Fruit fly (Drosophila melanogaster) whole organism, embryonic: ENCODE results near the gene Bub1.

ENCODE experiments used
- CG10147 ChIP-seq: fragments of 200-800 bp; sonication (Bioruptor generic); optimal IDR thresholded peaks from 2 replicates; lab custom pipeline; 2019; ENCODE audit warnings: missing biosample characterization, mild to moderate bottlenecking, missing genetic modification characterization, moderate library complexity
- CG10267 ChIP-seq: fragments of 200-800 bp; sonication (Bioruptor generic); optimal IDR thresholded peaks from 2 replicates; lab custom pipeline; 2018; ENCODE audit warnings: missing biosample characterization, mild to moderate bottlenecking, missing genetic modification characterization, moderate library complexity
- CG12769 ChIP-seq: fragments of 200-800 bp; sonication (Bioruptor generic); optimal IDR thresholded peaks from 2 replicates; lab custom pipeline; 2019; ENCODE audit warnings: missing biosample characterization, mild to moderate bottlenecking, missing genetic modification characterization, moderate library complexity
- CG13775 ChIP-seq: fragments of 200-800 bp; sonication (Bioruptor generic); optimal IDR thresholded peaks from 3 replicates; lab custom pipeline; 2017; ENCODE audit warnings: missing biosample characterization, mild to moderate bottlenecking, missing genetic modification characterization
- CG15073 ChIP-seq: fragments of 200-800 bp; sonication (Bioruptor generic); optimal IDR thresholded peaks from 2 replicates; lab custom pipeline; 2016; ENCODE audit warnings: missing biosample characterization, missing genetic modification characterization
- CG1602 ChIP-seq: fragments of 200-800 bp; sonication (Bioruptor generic); optimal IDR thresholded peaks from 3 replicates; lab custom pipeline; 2016; ENCODE audit warnings: missing biosample characterization, missing genetic modification characterization
- CG16779 ChIP-seq: fragments of 200-800 bp; sonication (Bioruptor generic); IDR thresholded peaks from 2 replicates; pipeline ENCODE4 v1.3.6; 2022; ENCODE audit warnings: missing biosample characterization, missing genetic modification characterization
- CG16813 ChIP-seq: fragments of 200-800 bp; sonication (Bioruptor generic); IDR thresholded peaks from 3 replicates; pipeline ENCODE4 v1.3.6; 2022; ENCODE audit warnings: missing biosample characterization, missing genetic modification characterization; ENCODE audit not compliant: partially characterized antibody
- CG2116 ChIP-seq: fragments of 200-800 bp; sonication (Bioruptor generic); optimal IDR thresholded peaks from 3 replicates; lab custom pipeline; 2018; ENCODE audit warnings: missing biosample characterization, mild to moderate bottlenecking, missing genetic modification characterization
- CG2199 ChIP-seq: fragments of 200-800 bp; sonication (Bioruptor generic); IDR thresholded peaks from 3 replicates; pipeline ENCODE4 v1.3.6; 2022; ENCODE audit warnings: missing biosample characterization, missing genetic modification characterization
- CG3281 ChIP-seq: fragments of 200-800 bp; sonication (Bioruptor generic); optimal IDR thresholded peaks from 3 replicates; lab custom pipeline; 2017; ENCODE audit warnings: missing biosample characterization, mild to moderate bottlenecking, missing genetic modification characterization
- CG34422 ChIP-seq: fragments of 200-800 bp; sonication (Bioruptor generic); IDR thresholded peaks from 3 replicates; pipeline ENCODE4 v1.3.6; 2022; ENCODE audit warnings: missing biosample characterization, missing genetic modification characterization
- CG4617 ChIP-seq: fragments of 200-800 bp; sonication (Bioruptor generic); optimal IDR thresholded peaks from 3 replicates; lab custom pipeline; 2016; ENCODE audit warnings: missing biosample characterization, missing genetic modification characterization, borderline replicate concordance
- CG5245 ChIP-seq: fragments of 200-800 bp; sonication (Bioruptor generic); optimal IDR thresholded peaks from 3 replicates; lab custom pipeline; 2016; ENCODE audit warnings: missing biosample characterization, missing genetic modification characterization
- CG5953 ChIP-seq: fragments of 200-800 bp; sonication (Bioruptor generic); IDR thresholded peaks from 2 replicates; pipeline ENCODE4 v1.3.6; 2022; ENCODE audit warnings: missing biosample characterization, missing genetic modification characterization
- CG6813 ChIP-seq: fragments of 200-800 bp; sonication (Bioruptor generic); optimal IDR thresholded peaks from 2 replicates; lab custom pipeline; 2017; ENCODE audit warnings: missing biosample characterization, missing genetic modification characterization, mild to moderate bottlenecking, moderate library complexity, missing genetic modification reagents
- CG8359 ChIP-seq: fragments of 200-800 bp; sonication (Bioruptor generic); optimal IDR thresholded peaks from 2 replicates; lab custom pipeline; 2017; ENCODE audit warnings: missing biosample characterization, mild to moderate bottlenecking, missing genetic modification characterization, borderline replicate concordance
- CG8924 ChIP-seq: fragments of 200-800 bp; optimal IDR thresholded peaks from 3 replicates; lab custom pipeline; 2019; ENCODE audit warnings: missing biosample characterization, mild to moderate bottlenecking, missing genetic modification characterization, moderate library complexity
- Camta ChIP-seq: fragments of 200-800 bp; sonication (Bioruptor generic); optimal IDR thresholded peaks from 2 replicates; lab custom pipeline; 2016; ENCODE audit warnings: missing biosample characterization, missing genetic modification characterization
- D19B ChIP-seq: fragments of 200-800 bp; sonication (Bioruptor generic); optimal IDR thresholded peaks from 2 replicates; lab custom pipeline; 2017; ENCODE audit warnings: missing biosample characterization, mild to moderate bottlenecking, missing genetic modification characterization
- Dad ChIP-seq: fragments of 200-800 bp; sonication (Bioruptor generic); optimal IDR thresholded peaks from 3 replicates; lab custom pipeline; 2016; ENCODE audit warnings: missing biosample characterization, missing genetic modification characterization
- Dip3 ChIP-seq: fragments of 200-800 bp; sonication (Bioruptor generic); optimal IDR thresholded peaks from 3 replicates; lab custom pipeline; 2016; ENCODE audit warnings: missing biosample characterization, missing genetic modification characterization
- H2.0 ChIP-seq: fragments of 200-800 bp; sonication (Bioruptor generic); IDR thresholded peaks from 2 replicates; pipeline ENCODE4 v1.3.6; 2022; ENCODE audit warnings: missing biosample characterization, missing genetic modification characterization
- HLH54F ChIP-seq: fragments of 200-800 bp; sonication (Bioruptor generic); optimal IDR thresholded peaks from 3 replicates; lab custom pipeline; 2016; ENCODE audit warnings: missing biosample characterization, missing genetic modification characterization
- Max ChIP-seq: fragments of 200-800 bp; sonication (Bioruptor generic); optimal IDR thresholded peaks from 2 replicates; lab custom pipeline; 2016; ENCODE audit warnings: missing biosample characterization, mild to moderate bottlenecking, missing genetic modification characterization
- Meics ChIP-seq: fragments of 200-800 bp; sonication (Bioruptor generic); optimal IDR thresholded peaks from 2 replicates; lab custom pipeline; 2017; ENCODE audit warnings: missing biosample characterization, mild to moderate bottlenecking, missing genetic modification characterization
- Oaz ChIP-seq: fragments of 200-800 bp; sonication (Bioruptor generic); IDR thresholded peaks from 2 replicates; pipeline ENCODE4 v1.3.6; 2022; ENCODE audit warnings: missing biosample characterization, missing genetic modification characterization
- Rx ChIP-seq: fragments of 200-800 bp; sonication (Bioruptor generic); IDR thresholded peaks from 2 replicates; pipeline ENCODE4 v1.3.6; 2022; ENCODE audit warnings: missing biosample characterization, missing genetic modification characterization
- Tbp ChIP-seq: fragments of >200 bp; optimal IDR thresholded peaks from 2 replicates; lab custom pipeline; 2018; ENCODE audit warnings: missing biosample characterization, missing genetic modification characterization
- Vsx1 ChIP-seq: fragments of 200-800 bp; sonication (Bioruptor generic); optimal IDR thresholded peaks from 2 replicates; lab custom pipeline; 2017; ENCODE audit warnings: missing biosample characterization, mild to moderate bottlenecking, missing genetic modification characterization, missing genetic modification reagents
- bab2 ChIP-seq: fragments of 200-800 bp; sonication (Bioruptor generic); optimal IDR thresholded peaks from 2 replicates; lab custom pipeline; 2016; ENCODE audit warnings: missing biosample characterization, missing genetic modification characterization
- chn ChIP-seq: fragments of 200-800 bp; sonication (Bioruptor generic); optimal IDR thresholded peaks from 2 replicates; lab custom pipeline; 2016; ENCODE audit warnings: missing biosample characterization, missing genetic modification characterization
- croc ChIP-seq: fragments of 200-800 bp; sonication (Bioruptor generic); conservative IDR thresholded peaks from 3 replicates; pipeline ENCODE4 v1.3.6; 2022; ENCODE audit warnings: missing biosample characterization, missing genetic modification characterization
- crp ChIP-seq, 2 experiments: fragments of 200-800 bp; sonication (Bioruptor generic); optimal IDR thresholded peaks; 2 replicates in 1 of 2; 3 replicates in 1 of 2; lab custom pipeline; 2017; ENCODE audit warnings: missing biosample characterization in 2 of 2, missing genetic modification characterization in 2 of 2, mild to moderate bottlenecking in 1 of 2, moderate library complexity in 1 of 2
- da ChIP-seq: fragments of 200-800 bp; sonication (Bioruptor generic); optimal IDR thresholded peaks from 2 replicates; lab custom pipeline; 2016; ENCODE audit warnings: missing biosample characterization, missing genetic modification characterization
- eyg ChIP-seq: fragments of 200-800 bp; sonication (Bioruptor generic); optimal IDR thresholded peaks from 3 replicates; lab custom pipeline; 2016; ENCODE audit warnings: missing biosample characterization, missing genetic modification characterization
- fd96Cb ChIP-seq: fragments of 200-800 bp; sonication (Bioruptor generic); optimal IDR thresholded peaks from 2 replicates; lab custom pipeline; 2018; ENCODE audit warnings: missing biosample characterization, mild to moderate bottlenecking, missing genetic modification characterization, moderate library complexity
- inv ChIP-seq: fragments of 200-800 bp; sonication (Bioruptor generic); IDR thresholded peaks from 2 replicates; pipeline ENCODE4 v1.3.6; 2022; ENCODE audit warnings: missing biosample characterization, missing genetic modification characterization; ENCODE audit not compliant: partially characterized antibody
- lab ChIP-seq: fragments of 200-800 bp; sonication (Bioruptor generic); optimal IDR thresholded peaks from 3 replicates; lab custom pipeline; 2017; ENCODE audit warnings: missing biosample characterization, missing genetic modification characterization, mild to moderate bottlenecking, moderate library complexity, missing genetic modification reagents
- lbe ChIP-seq: fragments of 200-800 bp; sonication (Bioruptor generic); optimal IDR thresholded peaks from 2 replicates; lab custom pipeline; 2016; ENCODE audit warnings: missing biosample characterization, mild to moderate bottlenecking, missing genetic modification characterization
- mld ChIP-seq: fragments of 200-800 bp; sonication (Bioruptor generic); IDR thresholded peaks from 3 replicates; pipeline ENCODE4 v1.3.6; 2022; ENCODE audit warnings: missing biosample characterization, missing genetic modification characterization; ENCODE audit not compliant: partially characterized antibody
- org-1 ChIP-seq: fragments of 200-800 bp; sonication (Bioruptor generic); optimal IDR thresholded peaks from 2 replicates; lab custom pipeline; 2017; ENCODE audit warnings: missing biosample characterization, missing genetic modification characterization
- run ChIP-seq: fragments of 200-800 bp; sonication (Bioruptor generic); optimal IDR thresholded peaks from 3 replicates; lab custom pipeline; 2018; ENCODE audit warnings: missing biosample characterization, mild to moderate bottlenecking, missing genetic modification characterization
- sens-2 ChIP-seq: fragments of 200-800 bp; sonication (Bioruptor generic); IDR thresholded peaks from 2 replicates; pipeline ENCODE4 v1.3.6; 2022; ENCODE audit warnings: missing biosample characterization, missing genetic modification characterization
- so ChIP-seq: fragments of 200-800 bp; sonication (Bioruptor generic); IDR thresholded peaks from 3 replicates; pipeline ENCODE4 v1.3.6; 2022; ENCODE audit warnings: missing biosample characterization, missing genetic modification characterization
- tll ChIP-seq, 2 experiments: fragments of 200-800 bp in 1 of 2; fragments of >200 bp in 1 of 2; sonication (Bioruptor generic) in 1 of 2; optimal IDR thresholded peaks; 2 replicates each; lab custom pipeline; 2017 to 2019; ENCODE audit warnings: missing biosample characterization in 2 of 2, missing genetic modification characterization in 2 of 2, mild to moderate bottlenecking in 1 of 2, moderate library complexity in 1 of 2
- trem ChIP-seq: fragments of 200-800 bp; optimal IDR thresholded peaks from 3 replicates; lab custom pipeline; 2019; ENCODE audit warnings: missing biosample characterization, mild to moderate bottlenecking, missing genetic modification characterization, moderate library complexity
- trh ChIP-seq: fragments of 200-800 bp; sonication (Bioruptor generic); optimal IDR thresholded peaks from 2 replicates; lab custom pipeline; 2016; ENCODE audit warnings: missing biosample characterization, missing genetic modification characterization
- vfl ChIP-seq: fragments of 200-800 bp; sonication (Bioruptor generic); optimal IDR thresholded peaks from 2 replicates; lab custom pipeline; 2016; ENCODE audit warnings: missing biosample characterization, missing genetic modification characterization
- vnd ChIP-seq: fragments of 200-800 bp; sonication (Bioruptor generic); IDR thresholded peaks from 3 replicates; pipeline ENCODE4 v1.3.6; 2022; ENCODE audit warnings: missing biosample characterization, missing genetic modification characterization; ENCODE audit not compliant: partially characterized antibody
- yki ChIP-seq: fragments of >200 bp; optimal IDR thresholded peaks from 3 replicates; lab custom pipeline; 2018
- z ChIP-seq: fragments of 200-800 bp; sonication (Bioruptor generic); IDR thresholded peaks from 3 replicates; pipeline ENCODE4 v1.3.6; 2022; ENCODE audit warnings: missing biosample characterization, missing genetic modification characterization

Bub1 gene

dm6 chr2L:5278309-5279130 lies at the start of gene Bub1, which contains the start of gene Nin (continued):
- TF ChIP-seq lab (GFP tag; lab: Kevin White, UChicago): no peak
- peak; percentile 92 for TF ChIP-seq CG16813
- TF ChIP-seq bab2 (GFP tag; lab: Kevin White, UChicago): no peak
- no peak for TF ChIP-seq so
- no peak for TF ChIP-seq CG12769
- TF ChIP-seq CG34422 (GFP tag; lab: Robert Waterston, UW): peak; percentile 59; the same call in 1 of the 3 replicates
- TF ChIP-seq CG5953 (GFP tag; lab: Robert Waterston, UW): no peak
- peak; percentile 6 for TF ChIP-seq trem (tag; lab: Kevin White, UChicago)
- peak; percentile 37 for TF ChIP-seq CG13775 (GFP tag; lab: Kevin White, UChicago)
- TF ChIP-seq CG1602 (GFP tag; lab: Kevin White, UChicago): no peak
- no peak for TF ChIP-seq crp (GFP tag; optimal IDR thresholded peaks at IDR 0.05; lab: Kevin White, UChicago)
- no peak for TF ChIP-seq CG16779 (GFP tag; lab: Robert Waterston, UW)
- TF ChIP-seq CG10267: peak; percentile 14
- TF ChIP-seq chn (GFP tag; lab: Kevin White, UChicago): no peak
- TF ChIP-seq H2.0 (GFP tag; lab: Robert Waterston, UW): 0 out of 2 replicates have a peak, but pooled peaks have one; percentile 19
- peak; percentile 43 for TF ChIP-seq HLH54F (GFP tag; lab: Kevin White, UChicago)
- peak; percentile 19 for TF ChIP-seq Dip3 (GFP tag; lab: Kevin White, UChicago)
- TF ChIP-seq Rx: no peak
- TF ChIP-seq trh (GFP tag; lab: Kevin White, UChicago): no peak
- no peak for TF ChIP-seq vfl
- TF ChIP-seq CG15073 (GFP tag; lab: Kevin White, UChicago): no peak
- TF ChIP-seq fd96Cb (tag; lab: Kevin White, UChicago): no peak
- no peak for TF ChIP-seq Tbp (GFP tag; lab: Kevin White, UChicago)
- TF ChIP-seq Meics: no peak
- no peak for TF ChIP-seq run (tag; lab: Kevin White, UChicago)
- no peak for TF ChIP-seq D19B (GFP tag; lab: Kevin White, UChicago)
- TF ChIP-seq croc (GFP tag; lab: Robert Waterston, UW): no peak
- peak; percentile 55 for TF ChIP-seq CG2116 (GFP tag; lab: Kevin White, UChicago)
- peak; percentile 76 for TF ChIP-seq CG4617
- TF ChIP-seq CG8924 (tag; lab: Kevin White, UChicago): peak; percentile 27
- peak; percentile 87 for TF ChIP-seq inv (GFP tag; lab: Robert Waterston, UW)
- peak; percentile 86 for TF ChIP-seq vnd
- no peak for TF ChIP-seq yki (lab: Kevin White, UChicago)
- no peak for TF ChIP-seq Vsx1 (GFP tag; lab: Kevin White, UChicago)
- no peak for TF ChIP-seq CG6813 (GFP tag; lab: Kevin White, UChicago)
- TF ChIP-seq Dad: no peak
- no peak for TF ChIP-seq org-1 (GFP tag; lab: Kevin White, UChicago)
- TF ChIP-seq da: no peak
- no peak for TF ChIP-seq lbe (GFP tag; lab: Kevin White, UChicago)
- peak; percentile 22 for TF ChIP-seq CG5245 (GFP tag; lab: Kevin White, UChicago)

- TF ChIP-seq Oaz (GFP tag; lab: Robert Waterston, UW): no peak
- 0 out of 3 replicates have a peak, but pooled peaks have one; percentile 22 for TF ChIP-seq mld
- no peak for TF ChIP-seq tll (GFP tag; optimal IDR thresholded peaks at IDR 0.05; lab: Kevin White, UChicago)
- TF ChIP-seq CG3281: no peak
- TF ChIP-seq z (GFP tag; lab: Robert Waterston, UW): no peak
- TF ChIP-seq CG8359: peak; percentile 99
- TF ChIP-seq Camta (GFP tag; lab: Kevin White, UChicago): no peak
- TF ChIP-seq CG10147 (GFP tag; lab: Kevin White, UChicago): no peak
- TF ChIP-seq CG2199 (GFP tag; lab: Robert Waterston, UW): no peak
- TF ChIP-seq Max: no peak
- no peak for TF ChIP-seq sens-2 (GFP tag; lab: Robert Waterston, UW)
- no peak for TF ChIP-seq eyg (GFP tag; lab: Kevin White, UChicago)
Observed at dm6 chr2L:5229239-5229638, 49.4 kb upstream of the Bub1 start.
